Worm (Caenorhabditis elegans) whole organism, L1 larva: Measurements from ENCODE around the gene F59F5.5.

Experiments used
- C16A3.4 ChIP-seq: fragments of 150-350 bp; optimal IDR thresholded peaks from 2 replicates; lab custom pipeline; 2014; ENCODE audit warnings: missing biosample characterization, missing genetic modification characterization
- ceh-63 ChIP-seq: fragments of 200-800 bp; sonication (Bioruptor generic); optimal IDR thresholded peaks from 2 replicates; lab custom pipeline; 2018; ENCODE audit warnings: mild to moderate bottlenecking, missing genetic modification characterization, missing compliant biosample characterization
- ceh-90 ChIP-seq: sonication (generic microtip); optimal IDR thresholded peaks from 2 replicates; lab custom pipeline; 2016; ENCODE audit warnings: missing genetic modification characterization, missing compliant biosample characterization
- dsc-1 ChIP-seq: sonication (generic microtip); optimal IDR thresholded peaks from 2 replicates; lab custom pipeline; 2016; ENCODE audit warnings: mild to moderate bottlenecking, missing genetic modification characterization, missing compliant biosample characterization
- efl-1 ChIP-seq, 4 experiments: fragments of 150-350 bp; optimal IDR thresholded peaks in 3 of 4; peaks in 1 of 4; 1 replicate in 1 of 4; 2 replicates in 3 of 4; lab custom pipeline; 2014; ENCODE audit warnings: missing biosample characterization in 2 of 4, missing genetic modification characterization in 2 of 4, missing genetic modification reagents in 2 of 4
- egl-27 ChIP-seq, 2 experiments: fragments of 150-350 bp in 1 of 2; sonication (generic microtip); optimal IDR thresholded peaks; 3 replicates each; lab custom pipeline; 2017 to 2018; ENCODE audit warnings: missing biosample characterization in 2 of 2, missing genetic modification characterization in 2 of 2, missing genetic modification reagents in 2 of 2
- elt-2 ChIP-seq: sonication (generic microtip); optimal IDR thresholded peaks from 2 replicates; lab custom pipeline; 2016; ENCODE audit warnings: missing genetic modification characterization, mild to moderate bottlenecking, inconsistent platforms, missing compliant biosample characterization, missing genetic modification reagents
- elt-3 ChIP-seq, 6 experiments: fragments of 150-350 bp in 1 of 6; sonication (generic microtip); optimal IDR thresholded peaks; 2 replicates each; lab custom pipeline; 2017 to 2018; ENCODE audit warnings: missing biosample characterization in 6 of 6, missing genetic modification characterization in 6 of 6, inconsistent platforms in 1 of 6
- fkh-8 ChIP-seq: sonication (generic microtip); optimal IDR thresholded peaks from 2 replicates; lab custom pipeline; 2016; ENCODE audit warnings: mild to moderate bottlenecking, missing genetic modification characterization, missing compliant biosample characterization
- fos-1 ChIP-seq: fragments of 150-350 bp; optimal IDR thresholded peaks from 2 replicates; lab custom pipeline; 2014; ENCODE audit warnings: missing biosample characterization, missing genetic modification characterization
- hlh-17 ChIP-seq: fragments of 200-800 bp; sonication (Bioruptor generic); optimal IDR thresholded peaks from 2 replicates; lab custom pipeline; 2018; ENCODE audit warnings: missing genetic modification characterization, mild to moderate bottlenecking, missing compliant biosample characterization, moderate library complexity, borderline replicate concordance
- hpl-2 ChIP-seq: fragments of 150-350 bp; optimal IDR thresholded peaks from 2 replicates; lab custom pipeline; 2014; ENCODE audit warnings: missing biosample characterization, missing genetic modification reagents, missing genetic modification characterization
- irx-1 ChIP-seq: sonication (generic microtip); optimal IDR thresholded peaks from 2 replicates; lab custom pipeline; 2016; ENCODE audit warnings: missing genetic modification characterization, missing compliant biosample characterization
- lin-35 ChIP-seq, 2 experiments: fragments of 150-350 bp; optimal IDR thresholded peaks; 2 replicates each; lab custom pipeline; 2014; ENCODE audit warnings: missing biosample characterization in 2 of 2, missing genetic modification characterization in 2 of 2, missing genetic modification reagents in 2 of 2
- lin-39 ChIP-seq: fragments of 150-350 bp; optimal IDR thresholded peaks from 2 replicates; lab custom pipeline; 2014; ENCODE audit warnings: missing biosample characterization, missing genetic modification reagents, missing genetic modification characterization
- lir-3 ChIP-seq: sonication (generic microtip); optimal IDR thresholded peaks from 2 replicates; lab custom pipeline; 2016; ENCODE audit warnings: mild to moderate bottlenecking, missing genetic modification characterization, moderate library complexity, missing compliant biosample characterization; ENCODE audit not compliant: poor library complexity
- mab-9 ChIP-seq: fragments of 200-800 bp; sonication (Bioruptor generic); IDR thresholded peaks from 2 replicates; pipeline ENCODE4 v1.3.6; 2022; ENCODE audit warnings: missing genetic modification reagents, missing genetic modification characterization, missing compliant biosample characterization
- mdl-1 ChIP-seq, 2 experiments: fragments of 150-350 bp; optimal IDR thresholded peaks; 2 replicates each; lab custom pipeline; 2014 to 2017; ENCODE audit warnings: missing biosample characterization in 2 of 2, missing genetic modification characterization in 2 of 2, inconsistent platforms in 1 of 2
- mep-1 ChIP-seq: fragments of 150-350 bp; optimal IDR thresholded peaks from 2 replicates; lab custom pipeline; 2014; ENCODE audit warnings: missing biosample characterization, missing genetic modification characterization
- nhr-11 ChIP-seq: fragments of 150-350 bp; optimal IDR thresholded peaks from 2 replicates; lab custom pipeline; 2014; ENCODE audit warnings: missing biosample characterization, missing genetic modification characterization
- nhr-12 ChIP-seq: sonication (generic microtip); optimal IDR thresholded peaks from 2 replicates; lab custom pipeline; 2017; ENCODE audit warnings: missing biosample characterization, missing genetic modification characterization
- nhr-19 ChIP-seq: fragments of 200-800 bp; sonication (Bioruptor generic); conservative IDR thresholded peaks from 2 replicates; pipeline ENCODE4 v1.3.6; 2022; ENCODE audit warnings: missing genetic modification characterization, missing compliant biosample characterization
- nhr-20 ChIP-seq: sonication (generic microtip); optimal IDR thresholded peaks from 2 replicates; lab custom pipeline; 2016; ENCODE audit warnings: mild to moderate bottlenecking, missing genetic modification characterization, missing compliant biosample characterization
- nhr-237 ChIP-seq: fragments of 150-350 bp; optimal IDR thresholded peaks from 2 replicates; lab custom pipeline; 2014; ENCODE audit warnings: missing biosample characterization, missing genetic modification characterization
- nhr-47 ChIP-seq: sonication (generic microtip); optimal IDR thresholded peaks from 2 replicates; lab custom pipeline; 2016; ENCODE audit warnings: mild to moderate bottlenecking, missing genetic modification characterization, moderate library complexity, missing compliant biosample characterization
- nhr-71 ChIP-seq: sonication (generic microtip); optimal IDR thresholded peaks from 2 replicates; lab custom pipeline; 2016; ENCODE audit warnings: mild to moderate bottlenecking, missing genetic modification characterization, moderate library complexity, missing compliant biosample characterization
- nhr-84 ChIP-seq: sonication (generic microtip); optimal IDR thresholded peaks from 2 replicates; lab custom pipeline; 2017; ENCODE audit warnings: missing biosample characterization, missing genetic modification characterization
- nhr-85 ChIP-seq: sonication (generic microtip); peaks from one replicate; lab custom pipeline; 2016; ENCODE audit warnings: missing genetic modification characterization, inconsistent platforms, missing compliant biosample characterization
- pag-3 ChIP-seq: sonication (generic microtip); optimal IDR thresholded peaks from 2 replicates; lab custom pipeline; 2017; ENCODE audit warnings: missing genetic modification characterization, mild to moderate bottlenecking, missing compliant biosample characterization, antibody characterized with exemption, borderline replicate concordance; ENCODE audit not compliant: insufficient read depth
- pax-3 ChIP-seq: fragments of 200-800 bp; sonication (Bioruptor generic); optimal IDR thresholded peaks from 2 replicates; lab custom pipeline; 2018; ENCODE audit warnings: mild to moderate bottlenecking, missing genetic modification characterization, moderate library complexity, missing compliant biosample characterization
- pqm-1 ChIP-seq: sonication (generic microtip); optimal IDR thresholded peaks from 3 replicates; lab custom pipeline; 2017; ENCODE audit warnings: missing biosample characterization, missing genetic modification characterization
- skn-1 ChIP-seq: fragments of 150-350 bp; optimal IDR thresholded peaks from 2 replicates; lab custom pipeline; 2014; ENCODE audit warnings: missing biosample characterization, missing genetic modification characterization
- snpc-4 ChIP-seq: fragments of 150-350 bp; optimal IDR thresholded peaks from 2 replicates; lab custom pipeline; 2014; ENCODE audit warnings: missing biosample characterization, missing genetic modification characterization
- snu-23 ChIP-seq: sonication (generic microtip); optimal IDR thresholded peaks from 2 replicates; lab custom pipeline; 2016; ENCODE audit warnings: missing genetic modification characterization, missing compliant biosample characterization
- sox-4 ChIP-seq: sonication (generic microtip); optimal IDR thresholded peaks from 2 replicates; lab custom pipeline; 2016; ENCODE audit warnings: missing genetic modification characterization, missing compliant biosample characterization
- sptf-1 ChIP-seq: fragments of 150-350 bp; optimal IDR thresholded peaks from 2 replicates; lab custom pipeline; 2014; ENCODE audit warnings: missing biosample characterization, missing genetic modification characterization
- tlp-1 ChIP-seq: fragments of 150-350 bp; optimal IDR thresholded peaks from 2 replicates; lab custom pipeline; 2014; ENCODE audit warnings: missing biosample characterization, missing genetic modification characterization
- unc-130 ChIP-seq: fragments of 150-350 bp; optimal IDR thresholded peaks from 2 replicates; lab custom pipeline; 2017; ENCODE audit warnings: missing biosample characterization, missing genetic modification characterization, inconsistent platforms
- unc-30 ChIP-seq: sonication (generic microtip); optimal IDR thresholded peaks from 2 replicates; lab custom pipeline; 2017; ENCODE audit warnings: missing biosample characterization, missing genetic modification characterization
- unc-62 ChIP-seq: fragments of 150-350 bp; optimal IDR thresholded peaks from 2 replicates; lab custom pipeline; 2014; ENCODE audit warnings: missing biosample characterization, missing genetic modification reagents, missing genetic modification characterization
- unc-98 ChIP-seq: fragments of 200-800 bp; sonication (Bioruptor generic); IDR thresholded peaks from 2 replicates; pipeline ENCODE4 v1.3.6; 2022; ENCODE audit warnings: missing genetic modification characterization, missing compliant biosample characterization
- vab-15 ChIP-seq: sonication (generic microtip); optimal IDR thresholded peaks from 2 replicates; lab custom pipeline; 2017; ENCODE audit warnings: missing genotype, mild to moderate bottlenecking, missing genetic modification characterization, missing compliant biosample characterization
- xbp-1 ChIP-seq: sonication (generic microtip); optimal IDR thresholded peaks from 2 replicates; lab custom pipeline; 2016; ENCODE audit warnings: missing genetic modification characterization, missing compliant biosample characterization
- zag-1 ChIP-seq: fragments of 150-350 bp; optimal IDR thresholded peaks from 2 replicates; lab custom pipeline; 2014; ENCODE audit warnings: missing biosample characterization, missing genetic modification characterization
- zip-4 ChIP-seq: fragments of 200-800 bp; sonication (Bioruptor generic); optimal IDR thresholded peaks from 2 replicates; lab custom pipeline; 2018; ENCODE audit warnings: mild to moderate bottlenecking, missing genetic modification characterization, moderate library complexity, missing compliant biosample characterization
- ztf-4 ChIP-seq: fragments of 150-350 bp; optimal IDR thresholded peaks from 2 replicates; lab custom pipeline; 2014; ENCODE audit warnings: missing biosample characterization, missing genetic modification characterization

Gene F59F5.5

ce11 chrX:10566775-10567174 lies 21.0 kb downstream of the F59F5.5 start (continued):
- TF ChIP-seq unc-62 (GFP tag; lab: Kevin White, UChicago): no peak
- no peak for TF ChIP-seq nhr-237 (tag; lab: Kevin White, UChicago)
- no peak for TF ChIP-seq lin-39 (tag; lab: Kevin White, UChicago)
- peak; percentile 21 for TF ChIP-seq unc-130 (tag; lab: Kevin White, UChicago)
- TF ChIP-seq vab-15 (tag; lab: Kevin White, UChicago): no peak
- no peak for TF ChIP-seq ceh-63
- peak; percentile 44 for TF ChIP-seq nhr-71 (tag; lab: Kevin White, UChicago)
- TF ChIP-seq pag-3: no peak
- TF ChIP-seq C16A3.4: peak; percentile 46
- no peak for TF ChIP-seq ceh-90 (tag; lab: Kevin White, UChicago)
- TF ChIP-seq hpl-2 (GFP tag; lab: Kevin White, UChicago): no peak
- no peak for TF ChIP-seq irx-1
- TF ChIP-seq xbp-1: peak; percentile 32
- no peak for TF ChIP-seq unc-30 (tag; lab: Kevin White, UChicago)
- TF ChIP-seq snpc-4 (tag; lab: Kevin White, UChicago): no peak
- TF ChIP-seq pax-3 (tag; lab: Kevin White, UChicago): no peak
- no peak for TF ChIP-seq egl-27 (tag; optimal IDR thresholded peaks at IDR 0.05; lab: Kevin White, UChicago)
- TF ChIP-seq sox-4 (tag; lab: Kevin White, UChicago): no peak
- no peak for TF ChIP-seq nhr-12 (tag; lab: Kevin White, UChicago)
- TF ChIP-seq fkh-8 (tag; lab: Kevin White, UChicago): no peak
- peak; percentile 63 for TF ChIP-seq snu-23 (GFP tag; lab: Kevin White, UChicago)
- TF ChIP-seq unc-98 (GFP tag; lab: Robert Waterston, UW): no peak
- no peak for TF ChIP-seq skn-1 (tag; lab: Kevin White, UChicago)
- peak in 1 of 2 experiments; percentile 32 for TF ChIP-seq mdl-1 (tag; optimal IDR thresholded peaks at IDR 0.05; lab: Kevin White, UChicago)
- peak in 2 of 6 experiments; percentile 0 to 26 for TF ChIP-seq elt-3 (tag; optimal IDR thresholded peaks at IDR 0.05; lab: Kevin White, UChicago)
- TF ChIP-seq nhr-84 (tag; lab: Kevin White, UChicago): no peak
- TF ChIP-seq efl-1 (optimal IDR thresholded peaks at IDR 0.05; lab: Kevin White, UChicago): peak; percentile 33 to 58
- peak; percentile 57 to 96 for TF ChIP-seq efl-1 (GFP tag; optimal IDR thresholded peaks at IDR 0.05 in 1 of 2; lab: Kevin White, UChicago)
- peak; percentile 29 for TF ChIP-seq dsc-1
- TF ChIP-seq pqm-1 (tag; lab: Kevin White, UChicago): no peak
- no peak for TF ChIP-seq zip-4
- peak; percentile 61 for TF ChIP-seq nhr-85 (tag; lab: Kevin White, UChicago)
- TF ChIP-seq nhr-19 (GFP tag; lab: Robert Waterston, UW): 0 out of 2 replicates have a peak, but pooled peaks have one; percentile 4
- no peak for TF ChIP-seq nhr-11 (tag; lab: Kevin White, UChicago)
- TF ChIP-seq sptf-1 (tag; lab: Kevin White, UChicago): no peak
- TF ChIP-seq fos-1 (tag; lab: Kevin White, UChicago): no peak
- peak; percentile 69 for TF ChIP-seq mep-1
- TF ChIP-seq hlh-17: no peak
- peak; percentile 50 for TF ChIP-seq nhr-20 (tag; lab: Kevin White, UChicago)
- TF ChIP-seq nhr-47 (tag; lab: Kevin White, UChicago): peak; percentile 31
- TF ChIP-seq lin-35 (GFP tag; optimal IDR thresholded peaks at IDR 0.05; lab: Kevin White, UChicago): peak; percentile 26 to 80
- TF ChIP-seq tlp-1 (tag; lab: Kevin White, UChicago): no peak
- TF ChIP-seq elt-2 (tag; lab: Kevin White, UChicago): no peak
- no peak for TF ChIP-seq ztf-4 (tag; lab: Kevin White, UChicago)
- no peak for TF ChIP-seq lir-3 (tag; lab: Kevin White, UChicago)
- TF ChIP-seq zag-1 (tag; lab: Kevin White, UChicago): no peak
- TF ChIP-seq mab-9 (GFP tag; lab: Robert Waterston, UW): no peak
